Worm (Caenorhabditis elegans): Measurements from ENCODE around the gene sdn-1.

The sdn-1 gene

DNA sequence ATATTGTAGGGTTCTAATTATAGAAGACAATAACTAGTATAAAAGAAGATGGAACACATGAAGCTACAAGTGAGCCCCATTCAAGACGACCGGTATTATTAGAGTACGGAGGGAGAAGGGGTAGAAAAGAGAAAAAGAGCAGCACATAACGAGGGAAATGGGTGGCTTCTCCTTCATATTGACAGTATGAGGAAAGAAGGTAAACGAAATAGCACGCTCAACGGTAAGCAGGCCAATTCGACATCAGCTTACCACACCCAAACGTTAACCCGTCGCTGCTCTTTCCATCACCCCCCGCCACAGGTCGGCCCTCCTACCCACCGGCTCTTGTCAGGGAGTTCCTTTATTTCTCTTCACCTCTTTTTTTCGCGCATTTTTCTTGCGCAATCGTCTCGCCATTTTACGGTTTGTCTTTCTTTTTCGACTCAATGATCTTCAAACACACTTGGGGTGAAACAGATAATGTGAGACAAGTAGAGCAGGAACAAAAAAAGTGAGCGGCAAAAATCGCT, 25.5 kb upstream of the sdn-1 start:
- TF ChIP-seq hnd-1 (tag; optimal IDR thresholded peaks at IDR 0.05) (no peak), aly-1 (tag; optimal IDR thresholded peaks at IDR 0.05) (no peak), sea-1 (GFP tag; conservative IDR thresholded peaks at IDR 0.05) (no peak), ets-7 (tag; optimal IDR thresholded peaks at IDR 0.05) (no peak), tra-4 (tag; optimal IDR thresholded peaks at IDR 0.05) (no peak), pes-1 (GFP tag; IDR thresholded peaks at IDR 0.05) (no peak), tbx-11 (GFP tag; IDR thresholded peaks at IDR 0.05) (no peak), flt-1 (GFP tag; IDR thresholded peaks at IDR 0.05) (no peak), ceh-13 (GFP tag; optimal IDR thresholded peaks at IDR 0.05) (no peak)

DNA sequence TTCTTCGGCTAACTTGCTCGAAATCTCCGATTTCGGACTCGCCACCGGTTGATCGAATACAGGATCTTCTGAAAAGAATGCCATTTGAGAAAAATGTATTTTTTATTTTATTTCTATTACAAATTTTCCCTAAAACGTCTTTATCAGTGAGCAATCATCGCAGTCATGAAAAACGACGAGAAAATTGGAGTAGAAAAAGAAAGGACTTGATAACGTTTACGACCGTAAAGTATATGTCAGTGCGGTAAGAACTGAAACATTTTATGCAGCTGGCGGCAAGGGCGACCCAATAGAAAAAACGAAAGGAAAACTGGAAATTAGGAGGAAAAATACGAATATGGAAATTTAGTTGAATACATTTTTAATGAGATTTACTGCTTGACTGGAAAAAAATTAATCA, 24.7 kb upstream of the sdn-1 start:
- TF ChIP-seq tbx-11 (GFP tag; IDR thresholded peaks at IDR 0.05), result no peak

DNA sequence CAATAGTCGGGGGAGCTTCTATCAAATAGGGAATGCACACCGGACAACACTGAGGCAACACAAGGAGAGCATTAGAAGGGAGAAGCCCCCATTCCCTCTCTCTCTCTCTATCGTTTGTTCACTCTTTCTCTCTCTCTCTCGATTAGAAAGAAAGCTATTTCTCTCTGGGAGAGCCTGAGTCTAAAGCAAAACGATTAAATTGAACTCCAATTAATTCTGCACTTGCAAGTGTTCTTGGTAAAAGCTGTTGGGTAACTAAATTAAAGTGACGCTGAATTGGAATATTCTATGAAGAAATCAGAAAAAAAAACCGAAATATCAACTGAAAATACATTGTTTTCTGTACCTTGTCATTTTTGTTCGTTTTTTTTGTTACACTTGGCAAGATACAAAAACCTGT, 22.9 kb upstream of the sdn-1 start:
- TF ChIP-seq sea-1 (GFP tag; conservative IDR thresholded peaks at IDR 0.05) (no peak), scrt-1 (GFP tag; IDR thresholded peaks at IDR 0.05) (no peak), ceh-36 (tag; optimal IDR thresholded peaks at IDR 0.05) (no peak), B0310.2 (tag; optimal IDR thresholded peaks at IDR 0.05) (no peak), tra-4 (tag; optimal IDR thresholded peaks at IDR 0.05) (no peak), pes-1 (GFP tag; IDR thresholded peaks at IDR 0.05) (no peak), ets-7 (tag; optimal IDR thresholded peaks at IDR 0.05) (no peak), ceh-13 (GFP tag; optimal IDR thresholded peaks at IDR 0.05) (no peak), tbx-11 (GFP tag; IDR thresholded peaks at IDR 0.05) (no peak), tbx-37 (GFP tag; conservative IDR thresholded peaks at IDR 0.05) (no peak), hnd-1 (tag; optimal IDR thresholded peaks at IDR 0.05) (no peak), flt-1 (GFP tag; IDR thresholded peaks at IDR 0.05) (no peak), F13C5.2 (tag; optimal IDR thresholded peaks at IDR 0.05) (no peak), hmg-4 (GFP tag; optimal IDR thresholded peaks at IDR 0.05) (no peak)

DNA sequence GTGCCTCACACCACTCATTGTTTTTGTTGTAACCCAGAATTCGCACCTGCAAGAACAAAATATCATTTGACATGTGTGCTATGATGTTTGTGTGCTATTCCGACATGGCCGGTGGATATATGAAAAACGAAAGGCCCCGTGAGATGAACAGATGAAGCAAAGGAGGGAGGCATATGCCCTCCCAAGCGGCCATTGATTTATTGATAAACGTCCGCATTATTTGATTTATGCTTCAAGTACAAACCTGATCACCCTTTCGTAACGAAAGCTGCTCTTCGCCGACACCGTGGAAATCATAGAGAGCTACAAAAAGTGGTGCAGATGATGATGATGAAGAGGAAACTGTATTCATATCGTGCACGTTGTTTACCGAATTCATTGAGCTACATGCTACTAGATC, 19.2 kb upstream of the sdn-1 start:
- TF ChIP-seq ceh-36 (tag; optimal IDR thresholded peaks at IDR 0.05) (no peak), tbx-37 (GFP tag; conservative IDR thresholded peaks at IDR 0.05) (no peak), ets-7 (tag; optimal IDR thresholded peaks at IDR 0.05) (no peak), hmg-4 (GFP tag; optimal IDR thresholded peaks at IDR 0.05) (no peak), hnd-1 (tag; optimal IDR thresholded peaks at IDR 0.05) (no peak), pes-1 (GFP tag; IDR thresholded peaks at IDR 0.05) (no peak), hmbx-1 (tag; optimal IDR thresholded peaks at IDR 0.05) (no peak), tra-4 (tag; optimal IDR thresholded peaks at IDR 0.05) (no peak), sea-1 (GFP tag; conservative IDR thresholded peaks at IDR 0.05) (no peak), ama-1 (optimal IDR thresholded peaks at IDR 0.05) (no peak), aly-1 (tag; optimal IDR thresholded peaks at IDR 0.05) (no peak)

DNA sequence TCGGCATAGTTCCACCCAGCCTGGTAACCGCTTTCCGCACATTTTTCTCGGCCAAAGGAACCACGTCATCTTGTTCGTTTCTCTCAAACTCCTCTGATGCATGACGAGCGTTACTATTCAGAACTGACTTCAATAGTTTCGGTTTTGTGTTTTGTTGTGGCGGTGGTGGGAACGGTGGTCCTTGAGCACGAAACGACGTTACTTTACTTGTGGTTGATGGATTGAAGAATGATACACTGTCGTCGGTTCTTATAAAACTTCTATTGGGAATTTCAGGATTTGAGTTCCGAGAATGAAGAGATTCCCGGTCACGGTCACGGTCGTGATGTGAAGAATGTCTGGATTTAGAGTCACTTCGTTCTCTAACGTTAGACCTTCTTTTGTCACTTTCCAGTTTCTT, 16.7 kb upstream of the sdn-1 start:
- no peak for TF ChIP-seq B0310.2 (tag; optimal IDR thresholded peaks at IDR 0.05)
- TF ChIP-seq ets-7 (tag; optimal IDR thresholded peaks at IDR 0.05), result no peak
- no peak for TF ChIP-seq tra-4 (tag; optimal IDR thresholded peaks at IDR 0.05)

DNA sequence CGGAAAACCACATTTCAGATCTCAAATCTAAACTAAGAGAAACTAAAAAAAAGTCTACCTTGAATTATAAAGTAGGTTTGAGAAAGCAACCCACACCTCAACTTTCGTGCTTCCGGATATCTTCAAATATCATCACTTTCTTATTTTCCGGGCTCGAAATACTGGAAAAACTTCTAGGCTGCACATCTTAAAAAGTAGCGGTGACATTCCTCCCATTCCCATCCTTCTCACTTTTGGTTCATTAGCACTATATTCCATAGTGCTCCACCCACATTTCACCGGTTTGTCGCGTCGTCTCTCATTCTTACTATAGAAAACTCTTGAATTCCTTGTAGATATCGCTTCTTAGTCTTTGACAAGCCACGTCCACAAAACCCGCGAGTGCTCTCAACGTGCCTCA, 11.3 kb upstream of the sdn-1 start, which contains the start of gene flp-19:
flp-19 (plus strand) TSS at position 301 of the 400 bp plus-strand sequence.
- TF ChIP-seq hmg-4 (GFP tag; optimal IDR thresholded peaks at IDR 0.05), result no peak
- TF ChIP-seq hnd-1 (tag; optimal IDR thresholded peaks at IDR 0.05), result no peak
- TF ChIP-seq B0310.2 (tag; optimal IDR thresholded peaks at IDR 0.05), result no peak
- no peak for TF ChIP-seq flt-1 (GFP tag; IDR thresholded peaks at IDR 0.05)
- no peak for TF ChIP-seq sea-1 (GFP tag; conservative IDR thresholded peaks at IDR 0.05)
- TF ChIP-seq ceh-13 (GFP tag; optimal IDR thresholded peaks at IDR 0.05), result no peak
- no peak for TF ChIP-seq ets-7 (tag; optimal IDR thresholded peaks at IDR 0.05)

DNA sequence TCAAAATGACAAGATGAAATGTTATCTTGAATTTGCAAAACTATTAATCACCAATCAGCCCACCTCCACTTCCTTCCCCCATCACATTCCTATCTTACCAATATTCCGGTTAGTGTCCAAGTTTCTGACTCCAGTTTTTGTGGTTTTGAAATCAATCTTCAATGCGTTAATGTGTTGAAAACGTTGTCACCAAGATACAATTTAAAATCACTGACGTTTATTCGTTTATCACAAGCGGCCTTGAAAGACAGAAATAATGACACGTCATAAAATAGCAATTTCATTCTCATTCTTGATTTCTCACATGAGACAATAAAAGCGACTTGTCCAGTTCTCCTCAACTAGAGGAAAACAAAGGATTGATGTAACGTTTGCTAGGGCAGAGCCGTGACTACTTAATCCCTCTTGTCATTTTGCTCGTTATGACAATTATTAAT, 6.6 kb upstream of the sdn-1 start:
- TF ChIP-seq ama-1 (optimal IDR thresholded peaks at IDR 0.05) (no peak), tbx-11 (GFP tag; IDR thresholded peaks at IDR 0.05) (no peak), scrt-1 (GFP tag; IDR thresholded peaks at IDR 0.05) (no peak), B0310.2 (tag; optimal IDR thresholded peaks at IDR 0.05) (no peak), flt-1 (GFP tag; IDR thresholded peaks at IDR 0.05) (no peak), tra-4 (tag; optimal IDR thresholded peaks at IDR 0.05) (no peak), F13C5.2 (tag; optimal IDR thresholded peaks at IDR 0.05) (no peak), sea-1 (GFP tag; conservative IDR thresholded peaks at IDR 0.05) (no peak)

DNA sequence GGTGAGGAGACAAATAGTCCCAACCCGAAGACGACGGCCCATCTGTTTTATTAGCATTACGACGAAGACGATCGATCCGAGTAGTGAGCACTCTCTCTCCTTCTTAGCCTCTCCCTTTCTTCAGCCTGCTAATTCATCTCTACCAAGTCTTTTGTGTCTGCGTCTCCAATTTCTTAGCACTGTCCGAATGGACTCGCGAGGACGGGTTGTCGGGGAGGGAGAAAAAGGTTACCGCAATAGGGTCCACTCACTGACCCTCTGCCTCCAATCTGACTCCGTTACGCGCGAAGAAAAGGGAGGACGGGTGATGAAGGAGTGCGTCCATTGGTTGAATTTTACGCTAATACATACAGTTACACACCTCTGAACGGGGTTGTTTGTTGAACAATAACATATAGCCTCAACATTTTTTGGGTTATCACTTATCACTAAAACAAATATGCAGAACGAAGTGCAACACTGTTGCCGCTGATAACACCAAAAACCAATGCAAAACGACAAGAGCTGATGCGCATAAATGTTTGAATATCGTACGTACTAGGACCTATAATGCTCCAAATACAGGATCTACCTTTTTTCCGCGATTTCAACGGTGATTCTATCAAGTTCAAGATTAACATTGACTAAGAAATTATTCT, 4.5 kb upstream of the sdn-1 start:
- TF ChIP-seq tbx-11 (GFP tag; IDR thresholded peaks at IDR 0.05) (no peak), hmg-4 (GFP tag; optimal IDR thresholded peaks at IDR 0.05) (peak; percentile 67), ceh-36 (tag; optimal IDR thresholded peaks at IDR 0.05) (no peak), ets-7 (tag; optimal IDR thresholded peaks at IDR 0.05) (no peak), F13C5.2 (tag; optimal IDR thresholded peaks at IDR 0.05) (peak; percentile 45), B0310.2 (tag; optimal IDR thresholded peaks at IDR 0.05) (peak; percentile 33), ceh-13 (GFP tag; optimal IDR thresholded peaks at IDR 0.05) (no peak)

DNA sequence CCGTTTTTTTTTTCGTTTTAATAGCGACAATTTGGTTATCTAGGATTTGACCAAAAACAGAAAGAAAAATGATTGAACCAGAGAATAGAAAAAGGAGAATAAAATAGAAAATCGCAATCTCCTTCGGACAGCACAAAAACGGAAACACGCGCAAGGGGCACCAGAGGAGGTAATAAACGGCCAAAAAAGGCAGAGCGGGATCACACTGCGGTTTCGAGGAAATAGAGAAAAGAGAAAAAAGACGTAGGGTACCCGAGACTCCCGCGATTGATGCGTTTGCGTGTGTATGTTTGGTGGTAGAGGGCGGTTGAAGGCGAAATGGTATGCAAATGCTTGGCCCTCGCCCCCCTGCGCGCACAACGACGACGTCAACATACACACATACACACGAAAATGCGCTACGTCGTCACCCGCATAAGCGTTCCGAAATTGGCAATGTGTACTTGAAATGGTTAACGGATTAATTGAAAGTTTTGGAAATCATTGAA, 3.3 kb upstream of the sdn-1 start:
- peak; percentile 9 for TF ChIP-seq aly-1 (tag; optimal IDR thresholded peaks at IDR 0.05)
- TF ChIP-seq sea-1 (GFP tag; conservative IDR thresholded peaks at IDR 0.05), result 0 out of 2 replicates have a peak, but pooled peaks have one; percentile 34
- peak; percentile 76 for TF ChIP-seq hmg-4 (GFP tag; optimal IDR thresholded peaks at IDR 0.05)
- no peak for TF ChIP-seq ceh-13 (GFP tag; optimal IDR thresholded peaks at IDR 0.05)
